Fruit fly (Drosophila melanogaster): Measurements from ENCODE around the gene CG10631.
A peak's percentile ranks its signal among the peaks of the same experiment; 100 is the strongest.

CG10631 gene

dm6 chr2L:19756716-19757115 lies at the start of gene CG10631:
CG10631 (minus strand) TSS chr2L:19756904.
- TF ChIP-seq Mnt (GFP tag; optimal IDR thresholded peaks at IDR 0.05) = peak; percentile 7
- no peak for TF ChIP-seq CG1620 (GFP tag; optimal IDR thresholded peaks at IDR 0.05)
- TF ChIP-seq bab1 (GFP tag; optimal IDR thresholded peaks at IDR 0.05) = peak; percentile 69

- no peak for TF ChIP-seq pad (GFP tag; optimal IDR thresholded peaks at IDR 0.05)
- no peak for TF ChIP-seq bab1 (GFP tag; optimal IDR thresholded peaks at IDR 0.05)
- no peak for TF ChIP-seq ovo (GFP tag; optimal IDR thresholded peaks at IDR 0.05)
- TF ChIP-seq CG1620 (GFP tag; optimal IDR thresholded peaks at IDR 0.05) = no peak
- TF ChIP-seq Crg-1 (GFP tag; optimal IDR thresholded peaks at IDR 0.05) = no peak
- no peak for TF ChIP-seq CG7101 (tag; optimal IDR thresholded peaks at IDR 0.05)
- TF ChIP-seq Hr96 (GFP tag; optimal IDR thresholded peaks at IDR 0.05) = no peak
- TF ChIP-seq Mnt (GFP tag; optimal IDR thresholded peaks at IDR 0.05) = no peak
- no peak for TF ChIP-seq kay (GFP tag; ENCODE audit: borderline replicate concordance)
- no peak for TF ChIP-seq tj (GFP tag; optimal IDR thresholded peaks at IDR 0.05)
- TF ChIP-seq CG33017 (tag; optimal IDR thresholded peaks at IDR 0.05) = no peak
- TF ChIP-seq CG5204 (GFP tag; optimal IDR thresholded peaks at IDR 0.05) = no peak
- no peak for TF ChIP-seq cic (GFP tag; optimal IDR thresholded peaks at IDR 0.05)
- TF ChIP-seq CG12768 (GFP tag; optimal IDR thresholded peaks at IDR 0.05) = no peak
- no peak for TF ChIP-seq cnc (optimal IDR thresholded peaks at IDR 0.05)
- TF ChIP-seq CG7045 (GFP tag; optimal IDR thresholded peaks at IDR 0.05) = no peak
- no peak for TF ChIP-seq CG14711 (tag; optimal IDR thresholded peaks at IDR 0.05)
- no peak for TF ChIP-seq CG11617 (GFP tag; optimal IDR thresholded peaks at IDR 0.05)
- TF ChIP-seq Clk (GFP tag; optimal IDR thresholded peaks at IDR 0.05) = no peak
- no peak for TF ChIP-seq toe (GFP tag; optimal IDR thresholded peaks at IDR 0.05)
Observed at dm6 chr2L:19805007-19805406, 48.3 kb upstream of the CG10631 start.

- TF ChIP-seq cnc (optimal IDR thresholded peaks at IDR 0.05) = no peak
- TF ChIP-seq cic (GFP tag; optimal IDR thresholded peaks at IDR 0.05) = no peak
- no peak for TF ChIP-seq Crg-1 (GFP tag; optimal IDR thresholded peaks at IDR 0.05)
- no peak for TF ChIP-seq Clk (GFP tag; optimal IDR thresholded peaks at IDR 0.05)
- TF ChIP-seq CG7045 (GFP tag; optimal IDR thresholded peaks at IDR 0.05) = no peak
- no peak for TF ChIP-seq CG5204 (GFP tag; optimal IDR thresholded peaks at IDR 0.05)
- no peak for TF ChIP-seq CG12768 (GFP tag; optimal IDR thresholded peaks at IDR 0.05)
- TF ChIP-seq Mnt (GFP tag; optimal IDR thresholded peaks at IDR 0.05) = no peak
- TF ChIP-seq bab1 (GFP tag; optimal IDR thresholded peaks at IDR 0.05) = no peak
- TF ChIP-seq CG7101 (tag; optimal IDR thresholded peaks at IDR 0.05) = no peak
- no peak for TF ChIP-seq Hr96 (GFP tag; optimal IDR thresholded peaks at IDR 0.05)
- TF ChIP-seq CG33017 (tag; optimal IDR thresholded peaks at IDR 0.05) = no peak
- TF ChIP-seq CG11617 (GFP tag; optimal IDR thresholded peaks at IDR 0.05) = no peak
- TF ChIP-seq tj (GFP tag; optimal IDR thresholded peaks at IDR 0.05) = no peak
- no peak for TF ChIP-seq ovo (GFP tag; optimal IDR thresholded peaks at IDR 0.05)
- no peak for TF ChIP-seq CG14711 (tag; optimal IDR thresholded peaks at IDR 0.05)
- no peak for TF ChIP-seq toe (GFP tag; optimal IDR thresholded peaks at IDR 0.05)
- no peak for TF ChIP-seq CG1620 (GFP tag; optimal IDR thresholded peaks at IDR 0.05)
- TF ChIP-seq kay (GFP tag; ENCODE audit: borderline replicate concordance) = no peak
Observed at dm6 chr2L:19801951-19802612, 45.4 kb upstream of the CG10631 start.

- TF ChIP-seq tj (GFP tag; optimal IDR thresholded peaks at IDR 0.05) (no peak), CG14711 (tag; optimal IDR thresholded peaks at IDR 0.05) (no peak), CG7101 (tag; optimal IDR thresholded peaks at IDR 0.05) (no peak), kay (GFP tag; ENCODE audit: borderline replicate concordance) (no peak), CG7045 (GFP tag; optimal IDR thresholded peaks at IDR 0.05) (no peak), toe (GFP tag; optimal IDR thresholded peaks at IDR 0.05) (no peak), Hr96 (GFP tag; optimal IDR thresholded peaks at IDR 0.05) (no peak), cic (GFP tag; optimal IDR thresholded peaks at IDR 0.05) (no peak), CG1620 (GFP tag; optimal IDR thresholded peaks at IDR 0.05) (no peak), CG33017 (tag; optimal IDR thresholded peaks at IDR 0.05) (no peak), CG12768 (GFP tag; optimal IDR thresholded peaks at IDR 0.05) (no peak), CG5204 (GFP tag; optimal IDR thresholded peaks at IDR 0.05) (no peak), pad (GFP tag; optimal IDR thresholded peaks at IDR 0.05) (no peak), CG11617 (GFP tag; optimal IDR thresholded peaks at IDR 0.05) (no peak), Clk (GFP tag; optimal IDR thresholded peaks at IDR 0.05) (no peak), cnc (optimal IDR thresholded peaks at IDR 0.05) (no peak), Crg-1 (GFP tag; optimal IDR thresholded peaks at IDR 0.05) (no peak), Mnt (GFP tag; optimal IDR thresholded peaks at IDR 0.05) (no peak)
Observed at dm6 chr2L:19800703-19801102, 44.0 kb upstream of the CG10631 start.

dm6 chr2L:19799940-19800339 lies 43.2 kb upstream of the CG10631 start:
- TF ChIP-seq CG7045 (GFP tag; optimal IDR thresholded peaks at IDR 0.05) = no peak
- no peak for TF ChIP-seq tj (GFP tag; optimal IDR thresholded peaks at IDR 0.05)
- TF ChIP-seq CG7101 (tag; optimal IDR thresholded peaks at IDR 0.05) = no peak
- TF ChIP-seq cic (GFP tag; optimal IDR thresholded peaks at IDR 0.05) = no peak
- TF ChIP-seq kay (GFP tag; ENCODE audit: borderline replicate concordance) = no peak
- no peak for TF ChIP-seq CG11617 (GFP tag; optimal IDR thresholded peaks at IDR 0.05)
- TF ChIP-seq Crg-1 (GFP tag; optimal IDR thresholded peaks at IDR 0.05) = no peak
- TF ChIP-seq CG12768 (GFP tag; optimal IDR thresholded peaks at IDR 0.05) = no peak
- TF ChIP-seq bab1 (GFP tag; optimal IDR thresholded peaks at IDR 0.05) = no peak
- TF ChIP-seq Hr96 (GFP tag; optimal IDR thresholded peaks at IDR 0.05) = no peak
- TF ChIP-seq CG14711 (tag; optimal IDR thresholded peaks at IDR 0.05) = no peak
- TF ChIP-seq toe (GFP tag; optimal IDR thresholded peaks at IDR 0.05) = no peak
- no peak for TF ChIP-seq pad (GFP tag; optimal IDR thresholded peaks at IDR 0.05)
- no peak for TF ChIP-seq cnc (optimal IDR thresholded peaks at IDR 0.05)
- TF ChIP-seq Mnt (GFP tag; optimal IDR thresholded peaks at IDR 0.05) = no peak
- TF ChIP-seq CG33017 (tag; optimal IDR thresholded peaks at IDR 0.05) = no peak
- TF ChIP-seq CG5204 (GFP tag; optimal IDR thresholded peaks at IDR 0.05) = no peak
- no peak for TF ChIP-seq Clk (GFP tag; optimal IDR thresholded peaks at IDR 0.05)

dm6 chr2L:19796111-19796451 lies 39.4 kb upstream of the CG10631 start, which contains the start of gene sick:
sick (plus strand) TSS chr2L:19796365.
- TF ChIP-seq CG33017 (tag; optimal IDR thresholded peaks at IDR 0.05) = no peak
- no peak for TF ChIP-seq CG7101 (tag; optimal IDR thresholded peaks at IDR 0.05)
- no peak for TF ChIP-seq bab1 (GFP tag; optimal IDR thresholded peaks at IDR 0.05)
- TF ChIP-seq Crg-1 (GFP tag; optimal IDR thresholded peaks at IDR 0.05) = no peak
- TF ChIP-seq kay (GFP tag; ENCODE audit: borderline replicate concordance) = no peak
- TF ChIP-seq CG11617 (GFP tag; optimal IDR thresholded peaks at IDR 0.05) = no peak
- TF ChIP-seq Clk (GFP tag; optimal IDR thresholded peaks at IDR 0.05) = no peak
- TF ChIP-seq CG5204 (GFP tag; optimal IDR thresholded peaks at IDR 0.05) = no peak
- no peak for TF ChIP-seq toe (GFP tag; optimal IDR thresholded peaks at IDR 0.05)
- no peak for TF ChIP-seq Hr96 (GFP tag; optimal IDR thresholded peaks at IDR 0.05)
- no peak for TF ChIP-seq tj (GFP tag; optimal IDR thresholded peaks at IDR 0.05)
- TF ChIP-seq CG7045 (GFP tag; optimal IDR thresholded peaks at IDR 0.05) = no peak
- TF ChIP-seq Mnt (GFP tag; optimal IDR thresholded peaks at IDR 0.05) = no peak
